Worm (Caenorhabditis elegans) whole organism, young adult: ENCODE measurements around the gene T06D8.10.

ENCODE experiments used
- B0019.2 ChIP-seq: fragments of 200-800 bp; sonication (Bioruptor generic); conservative IDR thresholded peaks from 2 replicates; pipeline ENCODE4 v1.3.6; 2022; ENCODE audit warnings: missing genetic modification reagents, missing genetic modification characterization, missing compliant biosample characterization
- C17E4.6 ChIP-seq: fragments of 200-800 bp; sonication (Bioruptor generic); IDR thresholded peaks from 2 replicates; pipeline ENCODE4 v1.3.6; 2022; ENCODE audit warnings: missing genetic modification reagents, missing genetic modification characterization, missing compliant biosample characterization
- D2030.7 ChIP-seq: fragments of 200-800 bp; sonication (Bioruptor generic); IDR thresholded peaks from 2 replicates; pipeline ENCODE4 v1.3.6; 2022; ENCODE audit warnings: missing genetic modification reagents, missing genetic modification characterization, missing compliant biosample characterization
- F10E7.11 ChIP-seq: sonication (generic microtip); optimal IDR thresholded peaks from 2 replicates; lab custom pipeline; 2017; ENCODE audit warnings: mild to moderate bottlenecking, missing genetic modification characterization, moderate library complexity, missing compliant biosample characterization
- F33H1.4 ChIP-seq: fragments of 200-800 bp; sonication (Bioruptor generic); IDR thresholded peaks from 2 replicates; pipeline ENCODE4 v1.3.6; 2022; ENCODE audit warnings: missing genetic modification reagents, missing genetic modification characterization, missing compliant biosample characterization
- F37B4.10 ChIP-seq: fragments of 200-800 bp; sonication (Bioruptor generic); IDR thresholded peaks from 2 replicates; pipeline ENCODE4 v1.3.6; 2022; ENCODE audit warnings: missing genetic modification characterization, missing compliant biosample characterization
- F39B2.1 ChIP-seq: fragments of 200-800 bp; sonication (Bioruptor generic); IDR thresholded peaks from 2 replicates; pipeline ENCODE4 v1.3.6; 2022; ENCODE audit warnings: missing genetic modification reagents, missing genetic modification characterization, missing compliant biosample characterization
- F57A8.1 ChIP-seq: fragments of 200-800 bp; sonication (Bioruptor generic); optimal IDR thresholded peaks from 2 replicates; lab custom pipeline; 2018; ENCODE audit warnings: mild to moderate bottlenecking, missing genetic modification characterization, moderate library complexity, missing compliant biosample characterization
- K11D2.4 ChIP-seq: fragments of 200-800 bp; sonication (Bioruptor generic); IDR thresholded peaks from 2 replicates; pipeline ENCODE4 v1.3.6; 2022; ENCODE audit warnings: missing genetic modification reagents, missing genetic modification characterization, missing compliant biosample characterization
- Y53F4B.3 ChIP-seq: fragments of 200-800 bp; sonication (Bioruptor generic); IDR thresholded peaks from 2 replicates; pipeline ENCODE4 v1.3.6; 2022; ENCODE audit warnings: missing genetic modification reagents, missing genetic modification characterization, missing compliant biosample characterization
- Y53G8AR.9 ChIP-seq: fragments of 200-800 bp; sonication (Bioruptor generic); conservative IDR thresholded peaks from 2 replicates; pipeline ENCODE4 v1.3.6; 2022; ENCODE audit warnings: missing genetic modification reagents, missing genetic modification characterization, missing compliant biosample characterization
- Y67H2A.10 ChIP-seq: fragments of 200-800 bp; sonication (Bioruptor generic); conservative IDR thresholded peaks from 2 replicates; pipeline ENCODE4 v1.3.6; 2022; ENCODE audit warnings: missing genetic modification reagents, missing genetic modification characterization, missing compliant biosample characterization
- akir-1 ChIP-seq: fragments of 200-800 bp; sonication (Bioruptor generic); optimal IDR thresholded peaks from 2 replicates; lab custom pipeline; 2018; ENCODE audit warnings: mild to moderate bottlenecking, missing genetic modification characterization, moderate library complexity, missing compliant biosample characterization
- aptf-2 ChIP-seq: fragments of 200-800 bp; sonication (Bioruptor generic); conservative IDR thresholded peaks from 2 replicates; pipeline ENCODE4 v1.3.6; 2022; ENCODE audit warnings: missing genetic modification reagents, missing genetic modification characterization, missing compliant biosample characterization
- aptf-3 ChIP-seq: fragments of 200-800 bp; sonication (Bioruptor generic); IDR thresholded peaks from 2 replicates; pipeline ENCODE4 v1.3.6; 2022; ENCODE audit warnings: missing genetic modification characterization, missing compliant biosample characterization
- atf-7 ChIP-seq: sonication (generic microtip); optimal IDR thresholded peaks from 2 replicates; lab custom pipeline; 2017; ENCODE audit warnings: mild to moderate bottlenecking, missing genetic modification characterization, missing compliant biosample characterization
- attf-5 ChIP-seq: fragments of 200-800 bp; sonication (Bioruptor generic); optimal IDR thresholded peaks from 2 replicates; lab custom pipeline; 2018; ENCODE audit warnings: mild to moderate bottlenecking, missing genetic modification characterization, missing compliant biosample characterization
- ccch-3 ChIP-seq: fragments of 200-800 bp; sonication (Bioruptor generic); optimal IDR thresholded peaks from 2 replicates; lab custom pipeline; 2018; ENCODE audit warnings: mild to moderate bottlenecking, missing genetic modification characterization, missing compliant biosample characterization
- ceh-27 ChIP-seq: fragments of 200-800 bp; sonication (Bioruptor generic); optimal IDR thresholded peaks from 2 replicates; lab custom pipeline; 2018; ENCODE audit warnings: mild to moderate bottlenecking, missing genetic modification characterization, moderate library complexity, missing compliant biosample characterization
- ceh-40 ChIP-seq: fragments of 200-800 bp; sonication (Bioruptor generic); IDR thresholded peaks from 2 replicates; pipeline ENCODE4 v1.3.6; 2022; ENCODE audit warnings: missing genetic modification characterization, missing compliant biosample characterization
- ceh-58 ChIP-seq: fragments of 200-800 bp; sonication (Bioruptor generic); IDR thresholded peaks from 2 replicates; pipeline ENCODE4 v1.3.6; 2022; ENCODE audit warnings: missing genetic modification characterization, missing compliant biosample characterization
- die-1 ChIP-seq: sonication (generic microtip); optimal IDR thresholded peaks from 2 replicates; lab custom pipeline; 2016; ENCODE audit warnings: missing genotype, mild to moderate bottlenecking, missing genetic modification characterization, missing compliant biosample characterization
- egrh-3 ChIP-seq: fragments of 200-800 bp; sonication (Bioruptor generic); IDR thresholded peaks from 2 replicates; pipeline ENCODE4 v1.3.6; 2022; ENCODE audit warnings: missing genetic modification reagents, missing genetic modification characterization, missing compliant biosample characterization
- gei-17 ChIP-seq: fragments of 200-800 bp; sonication (Bioruptor generic); optimal IDR thresholded peaks from 2 replicates; lab custom pipeline; 2018; ENCODE audit warnings: mild to moderate bottlenecking, missing genetic modification characterization, missing compliant biosample characterization
- lag-1 ChIP-seq: fragments of 200-800 bp; sonication (Bioruptor generic); IDR thresholded peaks from 2 replicates; pipeline ENCODE4 v1.3.6; 2022; ENCODE audit warnings: missing genetic modification reagents, missing genetic modification characterization, missing compliant biosample characterization
- lin-54 ChIP-seq: fragments of 200-800 bp; sonication (Bioruptor generic); optimal IDR thresholded peaks from 2 replicates; lab custom pipeline; 2018; ENCODE audit warnings: mild to moderate bottlenecking, missing genetic modification characterization, missing compliant biosample characterization
- lsl-1 ChIP-seq: fragments of 200-800 bp; sonication (Bioruptor generic); optimal IDR thresholded peaks from 2 replicates; lab custom pipeline; 2018; ENCODE audit warnings: mild to moderate bottlenecking, missing genetic modification characterization, moderate library complexity, missing compliant biosample characterization
- madf-10 ChIP-seq: sonication (generic microtip); optimal IDR thresholded peaks from 2 replicates; lab custom pipeline; 2016; ENCODE audit warnings: mild to moderate bottlenecking, missing genetic modification characterization, missing compliant biosample characterization
- nfya-1 ChIP-seq: sonication (generic microtip); optimal IDR thresholded peaks from 2 replicates; lab custom pipeline; 2017; ENCODE audit warnings: antibody characterized with exemption, missing compliant biosample characterization, missing genetic modification characterization, borderline replicate concordance; ENCODE audit not compliant: insufficient read depth
- nfyb-1 ChIP-seq: fragments of 200-800 bp; sonication (Bioruptor generic); IDR thresholded peaks from 2 replicates; pipeline ENCODE4 v1.3.6; 2022; ENCODE audit warnings: missing genetic modification reagents, missing genetic modification characterization, missing compliant biosample characterization
- nhr-179 ChIP-seq: sonication (generic microtip); optimal IDR thresholded peaks from 2 replicates; lab custom pipeline; 2016; ENCODE audit warnings: mild to moderate bottlenecking, missing genetic modification characterization, missing compliant biosample characterization
- nhr-90 ChIP-seq: sonication (generic microtip); optimal IDR thresholded peaks from 2 replicates; lab custom pipeline; 2016; ENCODE audit warnings: missing genotype, mild to moderate bottlenecking, missing genetic modification characterization, missing compliant biosample characterization
- rcor-1 ChIP-seq: fragments of 200-800 bp; sonication (Bioruptor generic); IDR thresholded peaks from 2 replicates; pipeline ENCODE4 v1.3.6; 2022; ENCODE audit warnings: missing genetic modification reagents, missing genetic modification characterization, missing compliant biosample characterization
- repo-1 ChIP-seq: sonication (generic microtip); optimal IDR thresholded peaks from 2 replicates; lab custom pipeline; 2017; ENCODE audit warnings: mild to moderate bottlenecking, missing genetic modification characterization, missing compliant biosample characterization
- snpc-3.4 ChIP-seq: sonication (generic microtip); optimal IDR thresholded peaks from 2 replicates; lab custom pipeline; 2017; ENCODE audit warnings: missing genetic modification characterization, mild to moderate bottlenecking, missing compliant biosample characterization, antibody characterized with exemption, moderate library complexity, missing genotype, missing genetic modification reagents
- snpc-4 ChIP-seq, 5 experiments: fragments of 150-350 bp in 1 of 5; sonication (generic microtip) in 4 of 5; optimal IDR thresholded peaks; 2 replicates each; lab custom pipeline; 2014 to 2018; ENCODE audit warnings: missing genetic modification characterization in 5 of 5, missing biosample characterization in 3 of 5, antibody characterized with exemption in 2 of 5, mild to moderate bottlenecking in 2 of 5, missing compliant biosample characterization in 2 of 5, missing genotype in 2 of 5, moderate library complexity in 2 of 5, missing genetic modification reagents in 1 of 5
- unc-130 ChIP-seq: sonication (generic microtip); optimal IDR thresholded peaks from 2 replicates; lab custom pipeline; 2016; ENCODE audit warnings: missing genetic modification reagents, missing genetic modification characterization, missing compliant biosample characterization
- zfh-2 ChIP-seq: fragments of 200-800 bp; sonication (Bioruptor generic); conservative IDR thresholded peaks from 2 replicates; pipeline ENCODE4 v1.3.6; 2022; ENCODE audit warnings: missing genetic modification reagents, missing genetic modification characterization, missing compliant biosample characterization
- ztf-18 ChIP-seq: sonication (generic microtip); optimal IDR thresholded peaks from 2 replicates; lab custom pipeline; 2016; ENCODE audit warnings: missing genotype, mild to moderate bottlenecking, missing genetic modification characterization, missing compliant biosample characterization

T06D8.10 gene

DNA sequence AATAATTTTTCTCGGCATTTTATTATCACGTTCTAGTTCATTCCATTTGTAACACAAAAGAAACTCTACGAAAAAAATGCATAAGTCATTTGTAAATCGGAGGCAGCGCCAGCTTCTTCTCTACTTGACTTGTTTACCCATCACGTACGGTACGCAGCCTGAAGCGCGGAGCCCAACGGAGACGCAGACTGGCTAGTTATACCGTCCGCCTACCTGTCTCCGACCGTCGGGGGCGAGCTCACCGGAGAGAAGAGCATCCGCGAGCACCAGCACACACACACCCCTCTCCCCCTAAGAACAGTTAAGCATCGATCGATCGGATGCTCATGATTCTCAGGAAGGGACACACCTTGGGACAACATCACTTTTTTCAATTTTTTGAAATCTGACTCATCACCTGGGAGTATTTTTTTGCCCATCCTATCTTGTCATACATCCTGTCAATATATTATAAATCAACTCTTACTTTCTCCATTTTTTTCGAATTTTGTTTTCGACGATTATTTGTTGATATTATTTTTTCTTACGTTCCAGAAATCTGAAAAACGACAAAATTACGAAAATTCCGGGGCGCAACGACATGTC, 25.5 kb downstream of the T06D8.10 start, which contains the start of gene plpr-1:
TSS of gene plpr-1 (plus strand) at position 535 of the 585 bp plus-strand sequence.
- TF ChIP-seq nhr-179 (tag; lab: Kevin White, UChicago) (no peak), F39B2.1 (GFP tag; lab: Robert Waterston, UW) (no peak), atf-7 (tag; lab: Kevin White, UChicago) (no peak), nhr-90 (no peak), lin-54 (no peak), unc-130 (no peak), ztf-18 (no peak), C17E4.6 (no peak), egrh-3 (GFP tag; lab: Robert Waterston, UW) (peak; percentile 21; the same call in 1 of the 2 replicates), snpc-4 (GFP tag; optimal IDR thresholded peaks at IDR 0.05; lab: Kevin White, UChicago) (no peak), snpc-4 (tag; optimal IDR thresholded peaks at IDR 0.05; lab: Kevin White, UChicago) (no peak), F37B4.10 (GFP tag; lab: Robert Waterston, UW) (no peak), attf-5 (GFP tag; lab: Kevin White, UChicago) (no peak), lsl-1 (GFP tag; lab: Kevin White, UChicago) (no peak), F57A8.1 (no peak), zfh-2 (GFP tag; lab: Robert Waterston, UW) (peak; percentile 74), Y53G8AR.9 (GFP tag; lab: Robert Waterston, UW) (no peak), Y53F4B.3 (GFP tag; lab: Robert Waterston, UW) (no peak)

DNA sequence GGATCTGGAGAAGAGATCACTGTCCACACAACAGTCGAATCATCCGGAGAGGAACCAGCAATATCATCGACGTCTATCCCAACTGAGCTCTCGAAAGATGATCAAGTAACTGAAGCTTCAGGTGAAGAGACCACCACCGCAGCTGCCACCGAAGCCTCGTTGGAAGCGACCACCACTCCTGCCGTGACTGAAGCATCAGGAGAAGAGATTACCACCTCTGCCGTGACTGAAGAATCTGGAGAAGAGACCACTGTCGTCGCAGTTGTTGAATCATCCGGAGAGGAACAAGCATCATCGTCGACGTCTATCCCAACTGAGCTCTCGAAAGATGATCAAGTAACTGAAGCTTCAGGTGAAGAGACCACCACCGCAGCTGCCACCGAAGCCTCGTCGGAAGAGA, 35.7 kb downstream of the T06D8.10 start:
- TF ChIP-seq ceh-58 (GFP tag; lab: Robert Waterston, UW) = 0 out of 2 replicates have a peak, but pooled peaks have one; percentile 87
- TF ChIP-seq egrh-3 (GFP tag; lab: Robert Waterston, UW) = peak; percentile 71; the same call in 1 of the 2 replicates
- peak; percentile 46; the same call in 1 of the 2 replicates for TF ChIP-seq aptf-2 (GFP tag; lab: Robert Waterston, UW)
- 0 out of 2 replicates have a peak, but pooled peaks have one; percentile 41 for TF ChIP-seq F39B2.1 (GFP tag; lab: Robert Waterston, UW)

DNA sequence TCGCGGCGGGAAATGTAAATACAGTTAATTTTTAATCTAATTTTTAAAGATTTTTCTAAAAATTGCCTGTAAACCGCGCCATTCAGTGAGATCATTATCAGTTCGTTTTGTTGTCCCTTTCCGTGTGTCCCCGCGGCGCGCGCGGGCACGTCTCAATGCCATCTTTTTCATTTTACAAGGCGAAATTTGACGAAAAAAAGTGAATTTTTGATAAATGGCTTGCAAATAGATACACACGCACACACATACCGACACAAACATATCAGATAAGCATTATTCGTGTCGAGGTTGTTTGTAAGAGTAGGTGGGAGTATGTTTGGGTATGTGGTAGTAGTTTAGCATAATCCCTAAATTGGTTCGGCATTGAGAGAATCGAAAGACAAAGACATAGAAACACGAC, 41.5 kb downstream of the T06D8.10 start:
- no peak for TF ChIP-seq snpc-3.4 (tag; lab: Kevin White, UChicago)
- TF ChIP-seq F33H1.4 = no peak
- TF ChIP-seq Y67H2A.10 (GFP tag; lab: Robert Waterston, UW) = no peak
- TF ChIP-seq lsl-1 (GFP tag; lab: Kevin White, UChicago) = no peak
- TF ChIP-seq ccch-3 (GFP tag; lab: Kevin White, UChicago) = no peak
- no peak for TF ChIP-seq F10E7.11 (tag; lab: Kevin White, UChicago)
- TF ChIP-seq ceh-40 (GFP tag; lab: Robert Waterston, UW) = no peak

ce11 chrII:11204731-11205130, 42.6 kb downstream of the T06D8.10 start:
- no peak for TF ChIP-seq ccch-3 (GFP tag; lab: Kevin White, UChicago)
- TF ChIP-seq aptf-3 (GFP tag; lab: Robert Waterston, UW) = no peak
- TF ChIP-seq gei-17 = no peak
- no peak for TF ChIP-seq lag-1 (GFP tag; lab: Robert Waterston, UW)
- TF ChIP-seq nhr-179 (tag; lab: Kevin White, UChicago) = no peak
- TF ChIP-seq rcor-1 (GFP tag; lab: Robert Waterston, UW) = no peak
- no peak for TF ChIP-seq Y53F4B.3 (GFP tag; lab: Robert Waterston, UW)
- TF ChIP-seq nfya-1 (tag; lab: Kevin White, UChicago) = no peak
- no peak for TF ChIP-seq madf-10
- no peak for TF ChIP-seq nfyb-1
- TF ChIP-seq K11D2.4 (GFP tag; lab: Robert Waterston, UW) = no peak
- no peak for TF ChIP-seq B0019.2 (GFP tag; lab: Robert Waterston, UW)
- TF ChIP-seq die-1 = no peak
- TF ChIP-seq D2030.7 = no peak
- no peak for TF ChIP-seq repo-1 (tag; lab: Kevin White, UChicago)
- no peak for TF ChIP-seq F39B2.1 (GFP tag; lab: Robert Waterston, UW)
- TF ChIP-seq atf-7 (tag; lab: Kevin White, UChicago) = no peak
- TF ChIP-seq ceh-27 (GFP tag; lab: Kevin White, UChicago) = no peak
- no peak for TF ChIP-seq akir-1
- no peak for TF ChIP-seq F37B4.10 (GFP tag; lab: Robert Waterston, UW)
